Fruit fly (Drosophila melanogaster) whole organism, pupa: ENCODE results near the gene PIG-S.

ENCODE experiments used
- CG14655 ChIP-seq: fragments of 200-800 bp; sonication (Bioruptor generic); optimal IDR thresholded peaks from 3 replicates; lab custom pipeline; 2017; ENCODE audit warnings: mild to moderate bottlenecking, missing biosample characterization, missing genetic modification reagents, missing genetic modification characterization
- CG15710 ChIP-seq: fragments of 200-800 bp; sonication (Bioruptor generic); optimal IDR thresholded peaks from 2 replicates; lab custom pipeline; 2018; ENCODE audit warnings: missing biosample characterization, mild to moderate bottlenecking, missing genetic modification characterization, moderate library complexity
- EcR ChIP-seq: fragments of 200-800 bp; sonication (Bioruptor generic); optimal IDR thresholded peaks from 3 replicates; lab custom pipeline; 2019; ENCODE audit warnings: missing biosample characterization, missing genetic modification characterization, mild to moderate bottlenecking, moderate library complexity, missing genetic modification reagents
- Pif1A ChIP-seq: fragments of 200-800 bp; sonication (Bioruptor generic); optimal IDR thresholded peaks from 3 replicates; lab custom pipeline; 2016; ENCODE audit warnings: missing biosample characterization, missing genetic modification characterization
- Snoo ChIP-seq: fragments of 200-800 bp; sonication (Bioruptor generic); optimal IDR thresholded peaks from 3 replicates; lab custom pipeline; 2017; ENCODE audit warnings: missing biosample characterization, mild to moderate bottlenecking, missing genetic modification characterization, inconsistent platforms

- TF ChIP-seq Snoo (tag; lab: Kevin White, UChicago): peak; percentile 83
- no peak for TF ChIP-seq CG14655
- no peak for TF ChIP-seq Pif1A (GFP tag; lab: Kevin White, UChicago)
- no peak for TF ChIP-seq EcR (GFP tag; lab: Kevin White, UChicago)
- peak; percentile 81 for TF ChIP-seq CG15710 (tag; lab: Kevin White, UChicago)
These were observed 41.5 kb downstream of the PIG-S start, which contains the start of gene CG3744 for dm6 chr3R:24875939-24876842.
